Fruit fly (Drosophila melanogaster) whole organism, embryonic: ENCODE measurements around the gene CG6041.

Experiments
- Ada2b ChIP-seq: fragments of 200-800 bp; sonication (Bioruptor generic); IDR thresholded peaks from 2 replicates; pipeline ENCODE4 v1.3.6; 2022; ENCODE audit warnings: missing biosample characterization, missing genetic modification characterization
- BEAF-32 ChIP-seq: fragments of 200-800 bp; sonication (Bioruptor generic); optimal IDR thresholded peaks from 3 replicates; lab custom pipeline; 2017; ENCODE audit warnings: missing biosample characterization, missing genetic modification characterization, mild to moderate bottlenecking, moderate library complexity, missing genetic modification reagents
- CG10366 ChIP-seq: fragments of 200-800 bp; sonication (Bioruptor generic); IDR thresholded peaks from 2 replicates; pipeline ENCODE4 v1.3.6; 2022; ENCODE audit warnings: missing biosample characterization, missing genetic modification characterization
- CG12744 ChIP-seq: fragments of 200-800 bp; sonication (Bioruptor generic); optimal IDR thresholded peaks from 2 replicates; lab custom pipeline; 2016; ENCODE audit warnings: missing biosample characterization, missing genetic modification characterization
- CG14014 ChIP-seq: fragments of 200-800 bp; sonication (Bioruptor generic); IDR thresholded peaks from 2 replicates; pipeline ENCODE4 v1.3.6; 2022; ENCODE audit warnings: missing biosample characterization, missing genetic modification characterization
- CG14710 ChIP-seq: fragments of 200-800 bp; sonication (Bioruptor generic); optimal IDR thresholded peaks from 3 replicates; lab custom pipeline; 2019; ENCODE audit warnings: missing biosample characterization, mild to moderate bottlenecking, missing genetic modification characterization, moderate library complexity
- CG15479 ChIP-seq: fragments of 200-800 bp; sonication (Bioruptor generic); optimal IDR thresholded peaks from 3 replicates; lab custom pipeline; 2019; ENCODE audit warnings: missing biosample characterization, mild to moderate bottlenecking, missing genetic modification characterization, moderate library complexity
- CG15696 ChIP-seq: fragments of 200-800 bp; sonication (Bioruptor generic); optimal IDR thresholded peaks from 2 replicates; lab custom pipeline; 2019; ENCODE audit warnings: missing biosample characterization, mild to moderate bottlenecking, missing genetic modification characterization, moderate library complexity
- CG16813 ChIP-seq: fragments of 200-800 bp; sonication (Bioruptor generic); IDR thresholded peaks from 3 replicates; pipeline ENCODE4 v1.3.6; 2022; ENCODE audit warnings: missing biosample characterization, missing genetic modification characterization; ENCODE audit not compliant: partially characterized antibody
- CG30403 ChIP-seq: fragments of 200-800 bp; sonication (Bioruptor generic); optimal IDR thresholded peaks from 3 replicates; lab custom pipeline; 2016; ENCODE audit warnings: missing biosample characterization, missing genetic modification characterization
- CG32767 ChIP-seq: fragments of 200-800 bp; sonication (Bioruptor generic); IDR thresholded peaks from 2 replicates; pipeline ENCODE4 v1.3.6; 2022; ENCODE audit warnings: missing biosample characterization, missing genetic modification characterization
- CG32772 ChIP-seq: fragments of 200-800 bp; sonication (Bioruptor generic); IDR thresholded peaks from 2 replicates; pipeline ENCODE4 v1.3.6; 2022; ENCODE audit warnings: missing biosample characterization, missing genetic modification characterization
- CG42726 ChIP-seq: fragments of 200-800 bp; sonication (Bioruptor generic); IDR thresholded peaks from 2 replicates; pipeline ENCODE4 v1.3.6; 2022; ENCODE audit warnings: missing biosample characterization, missing genetic modification characterization; ENCODE audit not compliant: partially characterized antibody
- CG4617 ChIP-seq: fragments of 200-800 bp; sonication (Bioruptor generic); optimal IDR thresholded peaks from 3 replicates; lab custom pipeline; 2016; ENCODE audit warnings: missing biosample characterization, missing genetic modification characterization, borderline replicate concordance
- CG5180 ChIP-seq: fragments of 200-800 bp; sonication (Bioruptor generic); optimal IDR thresholded peaks from 3 replicates; lab custom pipeline; 2017; ENCODE audit warnings: missing biosample characterization, missing genetic modification characterization, mild to moderate bottlenecking, moderate library complexity, missing genetic modification reagents
- CG5953 ChIP-seq: fragments of 200-800 bp; sonication (Bioruptor generic); IDR thresholded peaks from 2 replicates; pipeline ENCODE4 v1.3.6; 2022; ENCODE audit warnings: missing biosample characterization, missing genetic modification characterization
- CG6175 ChIP-seq: fragments of 200-800 bp; sonication (Bioruptor generic); IDR thresholded peaks from 3 replicates; pipeline ENCODE4 v1.3.6; 2022; ENCODE audit warnings: missing biosample characterization, missing genetic modification characterization
- CG7357 ChIP-seq: fragments of 200-800 bp; sonication (Bioruptor generic); IDR thresholded peaks from 3 replicates; pipeline ENCODE4 v1.3.6; 2022; ENCODE audit warnings: missing biosample characterization, missing genetic modification characterization
- Drgx ChIP-seq: fragments of 200-800 bp; sonication (Bioruptor generic); IDR thresholded peaks from 2 replicates; pipeline ENCODE4 v1.3.6; 2022; ENCODE audit warnings: missing biosample characterization, missing genetic modification characterization
- E2f1 ChIP-seq: fragments of 200-800 bp; sonication (Bioruptor generic); IDR thresholded peaks from 2 replicates; pipeline ENCODE4 v1.3.6; 2022; ENCODE audit warnings: missing biosample characterization, missing genetic modification characterization
- E2f2 ChIP-seq: fragments of 200-800 bp; sonication (Bioruptor generic); IDR thresholded peaks from 2 replicates; pipeline ENCODE4 v1.3.6; 2022; ENCODE audit warnings: missing biosample characterization, missing genetic modification characterization
- Fer3 ChIP-seq: fragments of 200-800 bp; sonication (Bioruptor generic); optimal IDR thresholded peaks from 2 replicates; lab custom pipeline; 2018; ENCODE audit warnings: missing biosample characterization, mild to moderate bottlenecking, missing genetic modification characterization, moderate library complexity
- Lim3 ChIP-seq: fragments of 200-800 bp; sonication (Bioruptor generic); IDR thresholded peaks from 2 replicates; pipeline ENCODE4 v1.3.6; 2022; ENCODE audit warnings: missing biosample characterization, missing genetic modification characterization
- Max ChIP-seq: fragments of 200-800 bp; sonication (Bioruptor generic); optimal IDR thresholded peaks from 2 replicates; lab custom pipeline; 2016; ENCODE audit warnings: missing biosample characterization, mild to moderate bottlenecking, missing genetic modification characterization
- Oaz ChIP-seq: fragments of 200-800 bp; sonication (Bioruptor generic); IDR thresholded peaks from 2 replicates; pipeline ENCODE4 v1.3.6; 2022; ENCODE audit warnings: missing biosample characterization, missing genetic modification characterization
- Side ChIP-seq: fragments of 200-800 bp; sonication (Bioruptor generic); optimal IDR thresholded peaks from 2 replicates; lab custom pipeline; 2016; ENCODE audit warnings: missing biosample characterization, missing genetic modification characterization
- Spps ChIP-seq: fragments of 200-800 bp; sonication (Bioruptor generic); optimal IDR thresholded peaks from 2 replicates; lab custom pipeline; 2018; ENCODE audit warnings: missing biosample characterization, mild to moderate bottlenecking, missing genetic modification characterization
- ab ChIP-seq: fragments of 200-800 bp; sonication (Bioruptor generic); optimal IDR thresholded peaks from 2 replicates; lab custom pipeline; 2016; ENCODE audit warnings: missing biosample characterization, missing genetic modification characterization
- ato ChIP-seq: fragments of 200-800 bp; sonication (Bioruptor generic); IDR thresholded peaks from 2 replicates; pipeline ENCODE4 v1.3.6; 2022; ENCODE audit warnings: missing biosample characterization, missing genetic modification characterization; ENCODE audit not compliant: partially characterized antibody
- az2 ChIP-seq: fragments of 200-800 bp; sonication (Bioruptor generic); optimal IDR thresholded peaks from 3 replicates; lab custom pipeline; 2016; ENCODE audit warnings: missing biosample characterization, missing genetic modification characterization
- crc ChIP-seq: fragments of 200-800 bp; sonication (Bioruptor generic); optimal IDR thresholded peaks from 2 replicates; lab custom pipeline; 2016; ENCODE audit warnings: missing biosample characterization, missing genetic modification characterization
- dati ChIP-seq: fragments of 200-800 bp; sonication (Bioruptor generic); IDR thresholded peaks from 2 replicates; pipeline ENCODE4 v1.3.6; 2022; ENCODE audit warnings: missing biosample characterization, missing genetic modification characterization
- gcm2 ChIP-seq: fragments of 200-800 bp; sonication (Bioruptor generic); optimal IDR thresholded peaks from 2 replicates; lab custom pipeline; 2016; ENCODE audit warnings: missing biosample characterization, missing genetic modification characterization
- gem ChIP-seq: fragments of 200-800 bp; sonication (Bioruptor generic); optimal IDR thresholded peaks from 2 replicates; lab custom pipeline; 2019; ENCODE audit warnings: missing biosample characterization, mild to moderate bottlenecking, missing genetic modification characterization, moderate library complexity
- gt ChIP-seq: fragments of 200-800 bp; sonication (Bioruptor generic); IDR thresholded peaks from 2 replicates; pipeline ENCODE4 v1.3.6; 2022; ENCODE audit warnings: missing biosample characterization, missing genetic modification characterization
- jigr1 ChIP-seq: fragments of 200-800 bp; sonication (Bioruptor generic); IDR thresholded peaks from 3 replicates; pipeline ENCODE4 v1.3.6; 2022; ENCODE audit warnings: missing biosample characterization, missing genetic modification characterization
- kni ChIP-seq: fragments of 200-800 bp; sonication (Bioruptor generic); optimal IDR thresholded peaks from 3 replicates; lab custom pipeline; 2017; ENCODE audit warnings: mild to moderate bottlenecking, missing biosample characterization, missing genetic modification reagents, missing genetic modification characterization
- nerfin-1 ChIP-seq: fragments of 200-800 bp; sonication (Bioruptor generic); optimal IDR thresholded peaks from 3 replicates; lab custom pipeline; 2019; ENCODE audit warnings: missing biosample characterization, mild to moderate bottlenecking, missing genetic modification characterization, moderate library complexity
- pfk ChIP-seq: fragments of 200-800 bp; sonication (Bioruptor generic); optimal IDR thresholded peaks from 2 replicates; lab custom pipeline; 2018; ENCODE audit warnings: missing biosample characterization, mild to moderate bottlenecking, missing genetic modification characterization, moderate library complexity
- phol ChIP-seq: fragments of 200-800 bp; sonication (Bioruptor generic); optimal IDR thresholded peaks from 3 replicates; lab custom pipeline; 2018; ENCODE audit warnings: missing biosample characterization, mild to moderate bottlenecking, missing genetic modification characterization, moderate library complexity
- prd ChIP-seq, 3 experiments: fragments of >200 bp in 2 of 3; fragments of 200-800 bp in 1 of 3; sonication (Bioruptor generic) in 1 of 3; optimal IDR thresholded peaks in 2 of 3; IDR thresholded peaks in 1 of 3; 2 replicates in 2 of 3; 3 replicates in 1 of 3; pipeline versions ENCODE4 v1.3.6 to Lab custom; 2017 to 2022; ENCODE audit warnings: missing biosample characterization in 1 of 3, missing genetic modification characterization in 1 of 3
- pros ChIP-seq: fragments of 200-800 bp; sonication (Bioruptor generic); optimal IDR thresholded peaks from 3 replicates; lab custom pipeline; 2019; ENCODE audit warnings: missing biosample characterization, mild to moderate bottlenecking, missing genetic modification characterization, moderate library complexity
- psq ChIP-seq: fragments of 200-800 bp; sonication (Bioruptor generic); optimal IDR thresholded peaks from 2 replicates; lab custom pipeline; 2017; ENCODE audit warnings: missing biosample characterization, missing genetic modification characterization
- sqz ChIP-seq: fragments of 200-800 bp; sonication (Bioruptor generic); optimal IDR thresholded peaks from 3 replicates; lab custom pipeline; 2018; ENCODE audit warnings: missing biosample characterization, mild to moderate bottlenecking, missing genetic modification characterization
- stc ChIP-seq: fragments of 200-800 bp; sonication (Bioruptor generic); IDR thresholded peaks from 2 replicates; pipeline ENCODE4 v1.3.6; 2022; ENCODE audit warnings: missing biosample characterization, missing genetic modification characterization
- sug ChIP-seq: fragments of 200-800 bp; optimal IDR thresholded peaks from 2 replicates; lab custom pipeline; 2019; ENCODE audit warnings: missing biosample characterization, mild to moderate bottlenecking, missing genetic modification characterization, moderate library complexity
- tll ChIP-seq, 2 experiments: fragments of 200-800 bp in 1 of 2; fragments of >200 bp in 1 of 2; sonication (Bioruptor generic) in 1 of 2; optimal IDR thresholded peaks; 2 replicates each; lab custom pipeline; 2017 to 2019; ENCODE audit warnings: missing biosample characterization in 2 of 2, missing genetic modification characterization in 2 of 2, mild to moderate bottlenecking in 1 of 2, moderate library complexity in 1 of 2
- trem ChIP-seq: fragments of 200-800 bp; optimal IDR thresholded peaks from 3 replicates; lab custom pipeline; 2019; ENCODE audit warnings: missing biosample characterization, mild to moderate bottlenecking, missing genetic modification characterization, moderate library complexity
- wdn ChIP-seq: fragments of 200-800 bp; sonication (Bioruptor generic); IDR thresholded peaks from 2 replicates; pipeline ENCODE4 v1.3.6; 2022; ENCODE audit warnings: missing biosample characterization, missing genetic modification characterization

Gene CG6041

dm6 chrX:5973389-5974025, 25.5 kb downstream of the CG6041 start (continued):
- no peak for TF ChIP-seq CG42726 (GFP tag; lab: Robert Waterston, UW)
- peak; percentile 21; the same call in 1 of the 2 replicates for TF ChIP-seq E2f1 (GFP tag; lab: Robert Waterston, UW)
- TF ChIP-seq CG7357 (GFP tag; lab: Robert Waterston, UW), result no peak; the same call in 2 of the 3 replicates
- TF ChIP-seq pros (GFP tag; lab: Kevin White, UChicago), result no peak
- TF ChIP-seq CG10366 (GFP tag; lab: Robert Waterston, UW), result 0 out of 2 replicates have a peak, but pooled peaks have one; percentile 37
- TF ChIP-seq Oaz (GFP tag; lab: Robert Waterston, UW), result 0 out of 2 replicates have a peak, but pooled peaks have one; percentile 5
- no peak for TF ChIP-seq pfk (GFP tag; lab: Kevin White, UChicago)
- no peak for TF ChIP-seq prd (optimal IDR thresholded peaks at IDR 0.05; lab: Kevin White, UChicago)
- TF ChIP-seq prd (GFP tag; IDR thresholded peaks at IDR 0.05; lab: Robert Waterston, UW), result peak; percentile 68; the same call in 2 of the 3 replicates
- TF ChIP-seq CG30403, result peak; percentile 46
- TF ChIP-seq wdn, result no peak
- TF ChIP-seq Max (GFP tag; lab: Kevin White, UChicago), result no peak
- TF ChIP-seq ato, result no peak
- TF ChIP-seq sug (tag; lab: Kevin White, UChicago), result no peak
- TF ChIP-seq gt (GFP tag; lab: Robert Waterston, UW), result no peak
- no peak for TF ChIP-seq jigr1 (GFP tag; lab: Robert Waterston, UW)
- peak; percentile 42; the same call in 1 of the 2 replicates for TF ChIP-seq CG32772 (GFP tag; lab: Robert Waterston, UW)
- TF ChIP-seq BEAF-32 (GFP tag; lab: Kevin White, UChicago), result no peak
- no peak for TF ChIP-seq CG5180 (GFP tag; lab: Kevin White, UChicago)
- TF ChIP-seq Fer3 (tag; lab: Kevin White, UChicago), result peak; percentile 10
- TF ChIP-seq CG16813 (GFP tag; lab: Robert Waterston, UW), result no peak
- no peak for TF ChIP-seq dati (GFP tag; lab: Robert Waterston, UW)
- 0 out of 2 replicates have a peak, but pooled peaks have one; percentile 27 for TF ChIP-seq stc
- no peak for TF ChIP-seq CG32767 (GFP tag; lab: Robert Waterston, UW)
- peak; percentile 63 for TF ChIP-seq gem (tag; lab: Kevin White, UChicago)
- no peak for TF ChIP-seq CG12744 (GFP tag; lab: Kevin White, UChicago)
- no peak for TF ChIP-seq kni (GFP tag; lab: Kevin White, UChicago)
- TF ChIP-seq CG5953 (GFP tag; lab: Robert Waterston, UW), result no peak
- TF ChIP-seq gcm2 (GFP tag; lab: Kevin White, UChicago), result no peak
- TF ChIP-seq nerfin-1 (tag; lab: Kevin White, UChicago), result no peak
- TF ChIP-seq phol (tag; lab: Kevin White, UChicago), result peak; percentile 51
- TF ChIP-seq Drgx, result peak; percentile 46
- no peak for TF ChIP-seq E2f2 (GFP tag; lab: Robert Waterston, UW)
- no peak for TF ChIP-seq CG15479
- TF ChIP-seq tll (GFP tag; optimal IDR thresholded peaks at IDR 0.05; lab: Kevin White, UChicago), result no peak
- TF ChIP-seq psq (GFP tag; lab: Kevin White, UChicago), result no peak
- TF ChIP-seq CG6175 (GFP tag; lab: Robert Waterston, UW), result no peak
- TF ChIP-seq Side (GFP tag; lab: Kevin White, UChicago), result no peak
- peak; percentile 40 for TF ChIP-seq CG14710 (tag; lab: Kevin White, UChicago)
- TF ChIP-seq CG15696 (tag; lab: Kevin White, UChicago), result no peak
- peak; percentile 29 for TF ChIP-seq Spps (tag; lab: Kevin White, UChicago)
- no peak for TF ChIP-seq CG14014 (GFP tag; lab: Robert Waterston, UW)
- no peak for TF ChIP-seq ab (GFP tag; lab: Kevin White, UChicago)
- no peak for TF ChIP-seq Ada2b (GFP tag; lab: Robert Waterston, UW)
- no peak for TF ChIP-seq trem (tag; lab: Kevin White, UChicago)
- no peak for TF ChIP-seq crc (GFP tag; lab: Kevin White, UChicago)
- TF ChIP-seq az2 (GFP tag; lab: Kevin White, UChicago), result peak; percentile 30
- TF ChIP-seq Lim3 (GFP tag; lab: Robert Waterston, UW), result no peak
- TF ChIP-seq sqz (GFP tag; lab: Kevin White, UChicago), result peak; percentile 5
- TF ChIP-seq CG4617 (GFP tag; lab: Kevin White, UChicago), result no peak
